Worm (Caenorhabditis elegans) whole organism, L1 larva: Measurements from ENCODE around the gene syd-2.

Experiments
- dsc-1 ChIP-seq: sonication (generic microtip); optimal IDR thresholded peaks from 2 replicates; lab custom pipeline; 2016; ENCODE audit warnings: mild to moderate bottlenecking, missing genetic modification characterization, missing compliant biosample characterization
- egl-27 ChIP-seq, 2 experiments: fragments of 150-350 bp in 1 of 2; sonication (generic microtip); optimal IDR thresholded peaks; 3 replicates each; lab custom pipeline; 2017 to 2018; ENCODE audit warnings: missing biosample characterization in 2 of 2, missing genetic modification characterization in 2 of 2, missing genetic modification reagents in 2 of 2
- elt-3 ChIP-seq, 6 experiments: fragments of 150-350 bp in 1 of 6; sonication (generic microtip); optimal IDR thresholded peaks; 2 replicates each; lab custom pipeline; 2017 to 2018; ENCODE audit warnings: missing biosample characterization in 6 of 6, missing genetic modification characterization in 6 of 6, inconsistent platforms in 1 of 6
- nhr-11 ChIP-seq: fragments of 150-350 bp; optimal IDR thresholded peaks from 2 replicates; lab custom pipeline; 2014; ENCODE audit warnings: missing biosample characterization, missing genetic modification characterization
- snpc-4 ChIP-seq: fragments of 150-350 bp; optimal IDR thresholded peaks from 2 replicates; lab custom pipeline; 2014; ENCODE audit warnings: missing biosample characterization, missing genetic modification characterization
- unc-98 ChIP-seq: fragments of 200-800 bp; sonication (Bioruptor generic); IDR thresholded peaks from 2 replicates; pipeline ENCODE4 v1.3.6; 2022; ENCODE audit warnings: missing genetic modification characterization, missing compliant biosample characterization

The syd-2 gene

DNA sequence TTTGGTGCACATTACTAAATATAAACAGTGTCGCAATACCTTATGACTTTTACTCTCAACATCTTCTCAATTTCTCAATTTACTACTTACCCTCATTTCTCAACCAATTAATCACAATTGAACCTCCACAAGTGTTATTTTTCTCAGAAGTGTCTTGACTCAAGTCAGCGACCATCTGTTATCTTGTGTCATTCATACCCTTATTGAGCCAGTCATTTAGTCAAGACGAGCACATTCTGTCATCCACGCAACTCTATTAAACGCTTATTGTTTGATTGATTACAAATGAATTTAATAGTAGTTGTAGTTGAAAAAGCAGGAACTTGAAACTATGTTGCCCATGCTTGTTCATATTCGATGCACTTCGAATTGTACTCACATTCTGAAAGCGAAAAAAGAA, 51.6 kb downstream of the syd-2 start (continued):
- TF ChIP-seq nhr-11 (tag; lab: Kevin White, UChicago) = no peak
- no peak for TF ChIP-seq elt-3 (tag; optimal IDR thresholded peaks at IDR 0.05; lab: Kevin White, UChicago)
- TF ChIP-seq snpc-4 = no peak
- TF ChIP-seq unc-98 = no peak
- TF ChIP-seq, all 84 proteins: peak for 0

DNA sequence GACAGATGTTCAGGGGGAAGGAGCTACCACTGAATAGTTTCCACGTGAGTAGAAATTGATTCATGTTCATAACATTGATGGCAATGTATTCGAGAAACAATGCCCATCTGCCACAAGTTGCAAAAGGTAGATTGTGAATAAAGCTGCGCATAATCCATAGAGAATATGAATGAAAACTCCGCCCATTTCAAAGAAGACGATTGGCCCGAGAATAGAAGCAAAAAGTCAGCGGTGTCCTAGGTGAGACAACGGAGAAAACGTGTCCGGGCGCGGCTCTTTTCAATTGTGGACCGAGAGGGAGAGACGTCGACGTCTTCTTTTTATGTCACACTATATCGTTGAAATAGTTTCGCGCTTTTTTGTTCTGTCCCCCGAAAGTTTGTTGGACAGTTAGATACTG, 55.4 kb downstream of the syd-2 start, which contains the start of gene vab-3:
Gene vab-3, plus strand, starts transcription at position 301 of the 400 bp plus-strand sequence.
- TF ChIP-seq dsc-1 (no peak), egl-27 (tag; optimal IDR thresholded peaks at IDR 0.05; lab: Kevin White, UChicago) (no peak)
